Fruit fly (Drosophila melanogaster) S2 (cell line): ENCODE data around the gene Ugt36A1.
A peak's percentile ranks its signal among the peaks of the same experiment; 100 is the strongest.

ENCODE experiments used
- CG8478 ChIP-seq: fragments of >200 bp; optimal IDR thresholded peaks from 2 replicates; lab custom pipeline; 2018
- CTCF ChIP-seq, 2 experiments: fragments of >200 bp; optimal IDR thresholded peaks; 2 replicates each; lab custom pipeline; 2018

The Ugt36A1 gene

DNA sequence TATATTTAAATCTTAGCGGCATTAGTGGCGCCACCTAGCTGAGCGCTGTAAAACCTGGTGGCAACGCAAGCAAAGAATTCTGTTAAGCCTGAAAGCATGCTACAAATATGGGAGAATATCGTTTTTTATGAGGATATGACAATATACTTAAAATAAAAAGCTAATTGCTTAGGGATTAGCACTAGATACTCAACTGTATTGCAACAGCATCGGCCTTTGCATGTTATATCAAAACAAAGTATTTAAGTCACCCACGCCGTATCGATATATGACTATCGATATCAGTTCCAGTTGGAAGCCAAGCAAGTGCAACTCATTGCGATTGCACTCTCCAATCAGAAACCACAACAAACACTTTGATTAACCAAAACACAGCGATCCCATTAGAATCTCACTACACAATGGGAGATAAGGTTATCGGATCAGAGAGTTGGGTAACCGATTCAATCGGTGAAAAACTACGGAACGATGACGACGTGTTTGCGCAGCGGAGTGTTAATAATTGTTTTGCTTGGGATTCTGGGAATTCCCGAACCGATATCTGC is at the start of gene Ugt36A1:
TSS of gene Ugt36A1 (plus strand) at position 280 of the 545 bp plus-strand sequence.
- no peak for TF ChIP-seq CG8478
- peak; percentile 89 to 91 for TF ChIP-seq CTCF (optimal IDR thresholded peaks at IDR 0.05; lab: Kevin White, UChicago)

DNA sequence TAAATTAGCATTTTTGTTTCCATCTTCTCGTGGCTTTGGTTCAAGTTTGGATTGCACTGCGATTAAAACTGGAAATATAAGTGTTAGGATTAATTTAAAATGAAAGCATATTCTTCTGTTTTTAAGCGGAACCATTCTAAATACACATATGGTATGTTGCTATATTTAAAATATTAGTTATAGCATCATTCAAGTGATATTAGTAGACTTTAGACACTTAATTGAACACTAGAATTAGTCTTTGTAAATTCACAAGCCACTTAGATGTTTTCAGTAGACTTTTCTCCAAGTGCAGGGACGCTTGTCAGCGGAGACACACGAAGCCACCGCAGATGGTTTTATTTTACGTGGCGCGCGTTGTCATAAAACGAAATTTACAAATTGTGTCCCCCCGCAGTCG is 49.0 kb upstream of the Ugt36A1 start:
- TF ChIP-seq CG8478 (no peak), CTCF (optimal IDR thresholded peaks at IDR 0.05; lab: Kevin White, UChicago) (no peak)

DNA sequence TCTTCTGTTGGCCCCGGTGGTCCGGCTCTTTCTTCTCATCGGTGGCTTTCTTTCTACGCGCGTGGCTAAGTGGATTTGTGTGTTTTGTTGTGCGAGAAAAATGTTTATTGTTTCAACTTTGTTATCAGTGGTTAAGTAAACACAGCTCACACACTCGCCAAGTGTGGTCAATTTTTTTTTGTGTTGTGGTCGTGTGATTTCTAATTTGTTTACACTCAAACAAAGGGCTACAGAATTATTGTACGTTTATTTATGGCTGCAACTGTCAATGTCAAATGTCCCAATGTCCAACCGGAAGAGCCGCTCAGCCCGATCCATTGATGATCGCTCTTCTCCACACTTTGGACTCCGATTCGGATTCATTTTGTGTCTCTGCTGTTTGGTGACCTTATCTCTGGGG is 48.3 kb upstream of the Ugt36A1 start:
- TF ChIP-seq CG8478 (no peak), CTCF (optimal IDR thresholded peaks at IDR 0.05; lab: Kevin White, UChicago) (no peak)

DNA sequence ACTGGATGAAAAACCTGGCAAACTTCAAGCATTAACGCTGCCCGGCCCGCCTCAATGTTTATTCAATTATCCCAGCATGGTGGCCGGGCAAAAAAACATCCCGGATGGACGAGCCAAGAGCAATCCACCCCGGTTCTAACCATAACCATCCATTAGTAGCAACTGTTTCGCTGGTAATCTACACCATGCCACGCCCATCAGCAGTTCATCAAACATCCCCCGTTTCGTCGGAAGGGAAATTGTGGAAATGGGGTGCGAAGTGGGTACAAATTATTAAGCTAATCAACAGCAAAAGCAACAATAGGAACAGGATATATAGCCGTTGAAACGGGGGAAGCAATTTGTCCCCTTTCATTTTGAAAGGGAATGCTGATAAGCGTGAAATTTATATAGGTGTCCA is 47.4 kb upstream of the Ugt36A1 start:
- no peak for TF ChIP-seq CTCF (optimal IDR thresholded peaks at IDR 0.05; lab: Kevin White, UChicago)
- TF ChIP-seq CG8478, result no peak

DNA sequence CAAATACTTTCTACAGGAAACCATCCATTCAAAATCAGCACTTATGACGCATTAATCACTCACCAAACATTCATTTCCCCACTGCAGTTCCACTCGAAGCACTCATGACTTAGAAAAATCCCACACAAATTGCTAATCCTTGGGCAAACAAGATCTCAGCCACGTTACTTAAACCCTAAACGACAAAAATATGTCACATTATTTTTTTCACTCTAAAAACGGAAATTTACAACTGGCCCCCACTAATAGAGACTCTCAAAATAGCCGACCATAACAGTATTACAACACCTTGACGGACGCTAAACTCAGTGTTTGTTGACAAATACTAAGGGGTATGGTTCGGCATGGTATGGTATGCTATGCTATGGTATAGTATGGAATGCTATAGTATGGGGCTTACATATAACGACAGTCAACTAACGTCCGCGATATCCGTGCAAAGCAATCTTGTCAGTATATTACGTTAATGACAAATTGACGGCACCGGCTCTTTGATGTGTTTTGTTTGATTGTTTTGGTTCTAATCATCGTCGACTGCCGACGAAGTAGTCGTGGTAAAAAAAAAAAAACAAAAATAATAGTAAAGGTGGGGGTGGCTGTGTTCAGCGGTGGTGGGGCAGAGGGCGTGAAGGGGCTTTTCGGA is 46.2 kb upstream of the Ugt36A1 start:
- TF ChIP-seq CTCF (optimal IDR thresholded peaks at IDR 0.05; lab: Kevin White, UChicago), result no peak
- no peak for TF ChIP-seq CG8478

dm6 chr2L:3573172-3573755 is 45.6 kb upstream of the Ugt36A1 start:
- no peak for TF ChIP-seq CG8478
- no peak for TF ChIP-seq CTCF (optimal IDR thresholded peaks at IDR 0.05; lab: Kevin White, UChicago)

DNA sequence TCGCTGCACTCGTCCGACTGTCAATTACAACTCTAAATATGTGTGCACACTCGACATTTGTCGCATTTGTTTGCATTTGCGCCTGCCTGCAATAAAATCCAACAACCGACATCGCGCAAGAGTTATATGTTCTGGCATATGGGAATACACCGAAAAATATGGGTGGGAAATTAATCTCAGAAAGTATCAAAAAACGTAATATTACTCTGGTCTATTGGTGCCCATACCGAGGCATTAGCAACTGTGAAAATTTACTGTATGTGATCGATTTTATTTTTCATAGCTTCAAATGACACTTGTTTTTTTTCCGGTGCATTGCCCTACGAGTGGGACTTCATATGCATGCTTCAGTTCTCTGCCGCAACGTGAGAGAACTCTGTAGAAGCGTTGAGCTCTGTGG is 45.0 kb upstream of the Ugt36A1 start:
- TF ChIP-seq CG8478, result no peak
- no peak for TF ChIP-seq CTCF (optimal IDR thresholded peaks at IDR 0.05; lab: Kevin White, UChicago)

- TF ChIP-seq CG8478 (no peak), CTCF (optimal IDR thresholded peaks at IDR 0.05; lab: Kevin White, UChicago) (no peak)
Observed at dm6 chr2L:3575679-3576442, 43.0 kb upstream of the Ugt36A1 start, which contains the start of gene CG43815. TSS of gene CG43815 (plus strand) at chr2L:3576210.

- TF ChIP-seq CTCF (optimal IDR thresholded peaks at IDR 0.05; lab: Kevin White, UChicago) (no peak), CG8478 (no peak)
Observed at dm6 chr2L:3576520-3576919, 42.4 kb upstream of the Ugt36A1 start.

DNA sequence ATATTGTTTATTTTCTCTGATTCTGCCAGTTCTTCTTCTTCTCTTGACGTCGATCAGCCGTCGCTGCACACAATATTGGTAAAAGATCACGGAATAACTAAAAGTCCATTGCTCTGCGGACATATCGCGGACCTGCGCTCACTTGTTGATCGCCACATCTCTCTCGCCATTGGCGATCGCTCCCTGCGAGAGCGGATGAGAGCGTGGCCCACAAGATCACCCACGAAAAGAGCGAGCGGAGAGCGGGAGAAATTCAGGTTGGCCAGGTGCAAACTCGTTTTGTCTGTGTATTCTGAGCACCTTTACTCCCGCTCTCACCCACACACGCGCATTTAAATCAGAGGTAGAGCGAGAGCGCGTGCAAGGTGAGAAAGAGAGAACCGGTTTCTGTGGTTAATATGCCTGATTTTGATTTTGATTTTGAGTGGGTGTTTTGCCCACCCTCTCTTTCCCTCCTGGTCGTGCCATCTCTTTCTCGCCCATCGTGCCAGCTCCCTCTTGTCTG is 38.2 kb upstream of the Ugt36A1 start, which contains the start of gene sob:
TSS of gene sob (minus strand) at position 102 of the 505 bp plus-strand sequence.
- TF ChIP-seq CG8478, result no peak
- TF ChIP-seq CTCF (optimal IDR thresholded peaks at IDR 0.05; lab: Kevin White, UChicago), result no peak

dm6 chr2L:3582692-3583091 is 36.2 kb upstream of the Ugt36A1 start:
- no peak for TF ChIP-seq CG8478

dm6 chr2L:3583405-3584295 is 35.2 kb upstream of the Ugt36A1 start:
- no peak for TF ChIP-seq CTCF (optimal IDR thresholded peaks at IDR 0.05; lab: Kevin White, UChicago)

dm6 chr2L:3584296-3584671 is 34.6 kb upstream of the Ugt36A1 start:
- no peak for TF ChIP-seq CTCF (optimal IDR thresholded peaks at IDR 0.05; lab: Kevin White, UChicago)
- no peak for TF ChIP-seq CG8478

DNA sequence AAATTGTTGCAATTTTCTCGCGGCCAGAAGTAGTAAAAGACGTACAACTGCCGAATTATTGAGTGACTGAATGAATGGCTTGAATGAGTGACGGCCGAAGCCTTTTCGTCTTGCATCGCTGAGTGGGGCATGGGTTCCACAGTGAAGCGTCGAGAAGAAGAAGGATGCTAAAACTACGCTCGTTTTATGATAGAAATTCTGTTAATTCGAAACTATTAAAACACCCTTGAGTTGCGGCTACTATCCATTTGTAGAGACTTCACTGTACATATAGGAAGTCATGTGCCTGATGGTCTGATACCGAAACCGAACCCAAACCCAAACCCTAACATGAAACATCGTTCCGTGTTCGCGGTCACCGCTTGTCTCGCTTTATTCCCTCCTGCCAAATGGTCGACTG is 33.6 kb upstream of the Ugt36A1 start:
- TF ChIP-seq CTCF (optimal IDR thresholded peaks at IDR 0.05; lab: Kevin White, UChicago) (no peak), CG8478 (no peak)

DNA sequence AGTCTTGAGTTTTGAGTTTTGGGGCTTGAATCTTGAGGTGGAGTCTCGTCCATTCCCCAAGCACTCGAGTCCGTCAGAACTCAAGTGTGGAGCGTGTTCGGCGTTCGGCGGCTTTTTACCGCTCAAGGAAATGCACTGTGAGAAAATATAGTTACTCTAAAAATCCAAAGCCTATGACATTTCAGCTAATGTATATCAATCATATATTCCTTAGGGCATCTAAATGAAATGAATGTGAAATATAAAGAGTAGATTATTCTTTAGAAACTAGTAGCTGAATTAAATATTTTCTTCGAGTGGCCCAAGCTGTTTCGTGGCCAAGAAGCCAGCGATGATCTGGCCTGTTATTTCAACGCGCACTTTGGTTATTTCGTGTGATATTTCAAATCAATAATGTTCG is 31.6 kb upstream of the Ugt36A1 start:
- TF ChIP-seq CTCF (optimal IDR thresholded peaks at IDR 0.05; lab: Kevin White, UChicago) (no peak), CG8478 (no peak)
